Worm (Caenorhabditis elegans) whole organism, early embryonic: Measurements from ENCODE around the gene swt-7.

Experiments
- ama-1 ChIP-seq: fragments of 150-350 bp; optimal IDR thresholded peaks from 2 replicates; lab custom pipeline; 2014
- ceh-36 ChIP-seq: sonication (generic microtip); optimal IDR thresholded peaks from 2 replicates; lab custom pipeline; 2016; ENCODE audit warnings: missing genetic modification characterization, inconsistent platforms, missing compliant biosample characterization
- scrt-1 ChIP-seq: fragments of 200-800 bp; sonication (Bioruptor generic); IDR thresholded peaks from 2 replicates; pipeline ENCODE4 v1.3.6; 2022; ENCODE audit warnings: missing genetic modification characterization, missing compliant biosample characterization

- TF ChIP-seq scrt-1 (GFP tag; lab: Robert Waterston, UW) (no peak), ama-1 (lab: Kevin White, UChicago) (no peak), ceh-36 (tag; lab: Kevin White, UChicago) (no peak)
Measured at ce11 chrV:5052233-5052632, 21.6 kb upstream of the swt-7 start, which contains the start of gene K11D12.12.
